Fruit fly (Drosophila melanogaster): ENCODE results near the gene CG7333.

dm6 chr3R:19620953-19621352 lies 20.5 kb downstream of the CG7333 start:
- TF ChIP-seq spab (GFP tag; optimal IDR thresholded peaks at IDR 0.05) (no peak), Blimp-1 (GFP tag; optimal IDR thresholded peaks at IDR 0.05) (no peak), CG10669 (GFP tag; optimal IDR thresholded peaks at IDR 0.05) (no peak), CG6854 (GFP tag; optimal IDR thresholded peaks at IDR 0.05) (no peak), Gug (GFP tag; IDR thresholded peaks at IDR 0.05) (no peak), Hr39 (GFP tag; optimal IDR thresholded peaks at IDR 0.05) (no peak)
